Comparison of ENCODE assay signal across 1 fruit fly cellular context in the genomic region with DNA sequence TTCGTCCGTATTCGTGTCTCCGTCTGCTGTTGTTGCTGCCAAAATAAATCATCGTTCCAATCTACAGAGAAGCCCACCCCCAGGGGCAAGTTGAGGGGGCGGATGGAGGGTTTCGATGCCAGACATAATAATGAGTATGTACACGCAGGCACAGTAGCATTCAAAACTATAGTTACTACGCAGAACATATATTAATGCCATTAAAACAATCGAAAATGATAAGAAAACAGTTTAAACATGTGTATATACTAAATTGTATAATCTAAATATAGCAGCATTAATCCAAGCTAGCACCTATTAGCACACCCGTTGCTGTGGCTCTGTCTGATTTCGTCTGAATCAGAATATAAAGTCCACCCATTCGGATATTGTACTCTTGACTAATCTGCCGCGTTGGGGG.
TF ChIP-seq lines count a peak whose summit lies in the region.

No protein-coding gene starts in this region.

TF ChIP-seq in whole organism, embryonic, 481 proteins besides CTCF, POLR2A, EP300 and RAD21 (continued from another document and continues in another):
- TF ChIP-seq CG8290 (GFP tag; optimal IDR thresholded peaks at IDR 0.05; lab: Kevin White, UChicago) = no peak
- TF ChIP-seq CG8290 (tag; optimal IDR thresholded peaks at IDR 0.05; lab: Kevin White, UChicago) = peak in 1 of 2 experiments; percentile 94
- TF ChIP-seq Awh (GFP tag; IDR thresholded peaks at IDR 0.05; lab: Robert Waterston, UW) = peak; percentile 61; the same call in 1 of the 2 replicates
- TF ChIP-seq ssp (GFP tag; IDR thresholded peaks at IDR 0.05; lab: Robert Waterston, UW) = peak; percentile 57
- no peak for TF ChIP-seq bigmax (GFP tag; optimal IDR thresholded peaks at IDR 0.05; lab: Kevin White, UChicago)
- no peak for TF ChIP-seq MESR4 (GFP tag; optimal IDR thresholded peaks at IDR 0.05; lab: Kevin White, UChicago)
- peak; percentile 86 for TF ChIP-seq CG9932 (GFP tag; IDR thresholded peaks at IDR 0.05; lab: Robert Waterston, UW)
- TF ChIP-seq CG12155 (GFP tag; optimal IDR thresholded peaks at IDR 0.05; lab: Kevin White, UChicago) = peak; percentile 68
- TF ChIP-seq nau (GFP tag; optimal IDR thresholded peaks at IDR 0.05; lab: Kevin White, UChicago) = peak; percentile 33
- TF ChIP-seq tgo (GFP tag; IDR thresholded peaks at IDR 0.05; lab: Robert Waterston, UW) = peak; percentile 81
- TF ChIP-seq CG6272 (GFP tag; IDR thresholded peaks at IDR 0.05; lab: Robert Waterston, UW) = peak; percentile 44; the same call in 1 of the 2 replicates
- no peak for TF ChIP-seq cad (GFP tag; optimal IDR thresholded peaks at IDR 0.05; lab: Kevin White, UChicago)
- TF ChIP-seq Neu2 (GFP tag; optimal IDR thresholded peaks at IDR 0.05; lab: Kevin White, UChicago; ENCODE audit: borderline replicate concordance) = no peak
- TF ChIP-seq CG6683 (GFP tag; optimal IDR thresholded peaks at IDR 0.05; lab: Kevin White, UChicago) = peak; percentile 30
- peak; percentile 41 for TF ChIP-seq Dad (GFP tag; optimal IDR thresholded peaks at IDR 0.05; lab: Kevin White, UChicago)
- peak; percentile 57 for TF ChIP-seq onecut (GFP tag; IDR thresholded peaks at IDR 0.05; lab: Robert Waterston, UW)
- peak; percentile 55 for TF ChIP-seq CG6765 (GFP tag; optimal IDR thresholded peaks at IDR 0.05; lab: Kevin White, UChicago)
- TF ChIP-seq twi (tag; optimal IDR thresholded peaks at IDR 0.05; lab: Kevin White, UChicago) = peak; percentile 19
- no peak for TF ChIP-seq zen (tag; optimal IDR thresholded peaks at IDR 0.05; lab: Kevin White, UChicago)
- TF ChIP-seq knrl (GFP tag; IDR thresholded peaks at IDR 0.05; lab: Robert Waterston, UW; ENCODE audit: partially characterized antibody) = no peak
- TF ChIP-seq CG11723 (GFP tag; optimal IDR thresholded peaks at IDR 0.05; lab: Kevin White, UChicago) = peak; percentile 38
- TF ChIP-seq Sry-δ (GFP tag; optimal IDR thresholded peaks at IDR 0.05; lab: Kevin White, UChicago) = no peak
- TF ChIP-seq BEAF-32 (GFP tag; optimal IDR thresholded peaks at IDR 0.05; lab: Kevin White, UChicago) = no peak
- TF ChIP-seq CG4404 (GFP tag; IDR thresholded peaks at IDR 0.05; lab: Robert Waterston, UW) = peak; percentile 47
- TF ChIP-seq NfI (GFP tag; optimal IDR thresholded peaks at IDR 0.05; lab: Kevin White, UChicago) = peak; percentile 70
- no peak for TF ChIP-seq CG10959 (GFP tag; IDR thresholded peaks at IDR 0.05; lab: Robert Waterston, UW)
- no peak for TF ChIP-seq stwl (tag; optimal IDR thresholded peaks at IDR 0.05; lab: Kevin White, UChicago)
- TF ChIP-seq Asciz (GFP tag; optimal IDR thresholded peaks at IDR 0.05; lab: Kevin White, UChicago) = peak; percentile 29
- TF ChIP-seq danr (GFP tag; IDR thresholded peaks at IDR 0.05; lab: Robert Waterston, UW) = peak; percentile 62
- TF ChIP-seq CG43689 (GFP tag; IDR thresholded peaks at IDR 0.05; lab: Robert Waterston, UW) = 0 out of 2 replicates have a peak, but pooled peaks have one; percentile 61
- no peak for TF ChIP-seq CkIIα-i1 (GFP tag; IDR thresholded peaks at IDR 0.05; lab: Robert Waterston, UW)
- TF ChIP-seq CG12744 (GFP tag; optimal IDR thresholded peaks at IDR 0.05; lab: Kevin White, UChicago) = peak; percentile 14
- TF ChIP-seq CG10654 (GFP tag; optimal IDR thresholded peaks at IDR 0.05; lab: Kevin White, UChicago) = peak; percentile 56
- TF ChIP-seq ERR (GFP tag; optimal IDR thresholded peaks at IDR 0.05; lab: Kevin White, UChicago) = peak; percentile 38
- peak; percentile 88 for TF ChIP-seq CG2678 (tag; optimal IDR thresholded peaks at IDR 0.05; lab: Kevin White, UChicago)
- peak; percentile 62 for TF ChIP-seq CG7372 (GFP tag; IDR thresholded peaks at IDR 0.05; lab: Robert Waterston, UW)
- TF ChIP-seq emc (GFP tag; optimal IDR thresholded peaks at IDR 0.05; lab: Kevin White, UChicago) = no peak
- TF ChIP-seq klu (GFP tag; IDR thresholded peaks at IDR 0.05; lab: Robert Waterston, UW) = peak; percentile 65; the same call in 1 of the 2 replicates
- peak; percentile 35 for TF ChIP-seq CG18011 (GFP tag; optimal IDR thresholded peaks at IDR 0.05; lab: Kevin White, UChicago)
- peak; percentile 71 for TF ChIP-seq esg (GFP tag; conservative IDR thresholded peaks at IDR 0.05; lab: Robert Waterston, UW)
- TF ChIP-seq ro (GFP tag; IDR thresholded peaks at IDR 0.05; lab: Robert Waterston, UW) = peak; percentile 12; the same call in 1 of the 2 replicates
- TF ChIP-seq B-H1 (GFP tag; IDR thresholded peaks at IDR 0.05; lab: Robert Waterston, UW) = peak; percentile 49; the same call in 1 of the 3 replicates
- no peak for TF ChIP-seq Sin3A (optimal IDR thresholded peaks at IDR 0.05; lab: Kevin White, UChicago)
- no peak for TF ChIP-seq nerfin-2 (GFP tag; IDR thresholded peaks at IDR 0.05; lab: Robert Waterston, UW; ENCODE audit: partially characterized antibody)
- no peak for TF ChIP-seq Lpt (GFP tag; optimal IDR thresholded peaks at IDR 0.05; lab: Kevin White, UChicago)
- peak; percentile 51 for TF ChIP-seq HHEX (GFP tag; optimal IDR thresholded peaks at IDR 0.05; lab: Kevin White, UChicago)
- TF ChIP-seq Myb (GFP tag; optimal IDR thresholded peaks at IDR 0.05; lab: Kevin White, UChicago) = peak; percentile 24
- peak; percentile 87 for TF ChIP-seq lab (GFP tag; optimal IDR thresholded peaks at IDR 0.05; lab: Kevin White, UChicago)
- no peak for TF ChIP-seq disco-r (GFP tag; optimal IDR thresholded peaks at IDR 0.05; lab: Kevin White, UChicago)
- peak; percentile 89 for TF ChIP-seq Dbx (GFP tag; IDR thresholded peaks at IDR 0.05; lab: Robert Waterston, UW)
- peak; percentile 5 for TF ChIP-seq dmrt11E (tag; optimal IDR thresholded peaks at IDR 0.05; lab: Kevin White, UChicago)
- TF ChIP-seq CG12299 (tag; optimal IDR thresholded peaks at IDR 0.05; lab: Kevin White, UChicago) = peak; percentile 50
- TF ChIP-seq dmrt99B (tag; optimal IDR thresholded peaks at IDR 0.05; lab: Kevin White, UChicago) = peak; percentile 81
- no peak for TF ChIP-seq da (GFP tag; optimal IDR thresholded peaks at IDR 0.05; lab: Kevin White, UChicago)
- TF ChIP-seq Deaf1 (tag; optimal IDR thresholded peaks at IDR 0.05; lab: Kevin White, UChicago) = peak; percentile 57
- no peak for TF ChIP-seq sim (GFP tag; IDR thresholded peaks at IDR 0.05; lab: Robert Waterston, UW)
- TF ChIP-seq Antp (GFP tag; optimal IDR thresholded peaks at IDR 0.05; lab: Kevin White, UChicago) = peak; percentile 43
- peak; percentile 66; the same call in 2 of the 3 replicates for TF ChIP-seq CG3726 (GFP tag; IDR thresholded peaks at IDR 0.05; lab: Robert Waterston, UW)
- peak; percentile 38; the same call in 1 of the 3 replicates for TF ChIP-seq gce (GFP tag; IDR thresholded peaks at IDR 0.05; lab: Robert Waterston, UW)
- peak; percentile 73 for TF ChIP-seq Dek (tag; optimal IDR thresholded peaks at IDR 0.05; lab: Kevin White, UChicago)
- TF ChIP-seq CG6854 (GFP tag; optimal IDR thresholded peaks at IDR 0.05; lab: Kevin White, UChicago) = peak; percentile 77
- TF ChIP-seq CG9437 (GFP tag; optimal IDR thresholded peaks at IDR 0.05; lab: Kevin White, UChicago) = peak; percentile 42
- no peak for TF ChIP-seq CG16813 (GFP tag; IDR thresholded peaks at IDR 0.05; lab: Robert Waterston, UW; ENCODE audit: partially characterized antibody)
- peak; percentile 81 for TF ChIP-seq gem (tag; optimal IDR thresholded peaks at IDR 0.05; lab: Kevin White, UChicago)
- peak; percentile 31 for TF ChIP-seq crc (GFP tag; optimal IDR thresholded peaks at IDR 0.05; lab: Kevin White, UChicago)
- TF ChIP-seq Usf (GFP tag; optimal IDR thresholded peaks at IDR 0.05; lab: Kevin White, UChicago) = peak; percentile 30
- TF ChIP-seq Aef1 (GFP tag; IDR thresholded peaks at IDR 0.05; lab: Robert Waterston, UW) = peak; percentile 80
- peak; percentile 45 for TF ChIP-seq Mad (GFP tag; optimal IDR thresholded peaks at IDR 0.05; lab: Kevin White, UChicago)
- no peak for TF ChIP-seq pum (GFP tag; optimal IDR thresholded peaks at IDR 0.05; lab: Kevin White, UChicago)
- peak; percentile 4 for TF ChIP-seq jumu (GFP tag; optimal IDR thresholded peaks at IDR 0.05; lab: Kevin White, UChicago)
- peak; percentile 40 for TF ChIP-seq pnt (GFP tag; optimal IDR thresholded peaks at IDR 0.05; lab: Kevin White, UChicago)
- peak; percentile 82 for TF ChIP-seq sob (GFP tag; IDR thresholded peaks at IDR 0.05; lab: Robert Waterston, UW)
- no peak for TF ChIP-seq Trl (optimal IDR thresholded peaks at IDR 0.05; lab: Kevin White, UChicago)
- peak; percentile 59 for TF ChIP-seq Trl (GFP tag; optimal IDR thresholded peaks at IDR 0.05; lab: Kevin White, UChicago)
- TF ChIP-seq odd (GFP tag; optimal IDR thresholded peaks at IDR 0.05; lab: Kevin White, UChicago) = peak; percentile 47
- TF ChIP-seq Doc2 (GFP tag; IDR thresholded peaks at IDR 0.05; lab: Robert Waterston, UW) = no peak
- peak; percentile 88 for TF ChIP-seq ci (GFP tag; IDR thresholded peaks at IDR 0.05; lab: Robert Waterston, UW)
- TF ChIP-seq Atf-2 (GFP tag; optimal IDR thresholded peaks at IDR 0.05; lab: Kevin White, UChicago) = peak; percentile 14
- peak; percentile 83 for TF ChIP-seq Taf1 (GFP tag; IDR thresholded peaks at IDR 0.05; lab: Robert Waterston, UW)
- peak; percentile 84 for TF ChIP-seq seq (GFP tag; IDR thresholded peaks at IDR 0.05; lab: Robert Waterston, UW)
- TF ChIP-seq Abd-B (GFP tag; optimal IDR thresholded peaks at IDR 0.05; lab: Kevin White, UChicago) = peak; percentile 59
- peak; percentile 76 for TF ChIP-seq sug (tag; optimal IDR thresholded peaks at IDR 0.05; lab: Kevin White, UChicago)
- TF ChIP-seq CG31224 (GFP tag; IDR thresholded peaks at IDR 0.05; lab: Robert Waterston, UW) = peak; percentile 71
- peak; percentile 79 for TF ChIP-seq Sox102F (GFP tag; optimal IDR thresholded peaks at IDR 0.05; lab: Kevin White, UChicago)
- TF ChIP-seq CG7839 (tag; optimal IDR thresholded peaks at IDR 0.05; lab: Kevin White, UChicago) = peak; percentile 84
- TF ChIP-seq CG8281 (tag; optimal IDR thresholded peaks at IDR 0.05; lab: Kevin White, UChicago) = peak; percentile 46
- TF ChIP-seq HmgZ (tag; optimal IDR thresholded peaks at IDR 0.05; lab: Kevin White, UChicago) = peak; percentile 83
- peak; percentile 77 for TF ChIP-seq lbe (GFP tag; optimal IDR thresholded peaks at IDR 0.05; lab: Kevin White, UChicago)
- peak; percentile 55; the same call in 1 of the 2 replicates for TF ChIP-seq bowl (GFP tag; IDR thresholded peaks at IDR 0.05; lab: Robert Waterston, UW)
- TF ChIP-seq slbo (GFP tag; IDR thresholded peaks at IDR 0.05; lab: Robert Waterston, UW) = peak; percentile 89
- TF ChIP-seq unc-4 (GFP tag; IDR thresholded peaks at IDR 0.05; lab: Robert Waterston, UW; ENCODE audit: partially characterized antibody) = no peak
- TF ChIP-seq Atf6 (GFP tag; IDR thresholded peaks at IDR 0.05; lab: Robert Waterston, UW) = peak; percentile 83
- peak; percentile 81 for TF ChIP-seq CG1603 (tag; optimal IDR thresholded peaks at IDR 0.05; lab: Kevin White, UChicago)
- TF ChIP-seq chif (GFP tag; optimal IDR thresholded peaks at IDR 0.05; lab: Kevin White, UChicago) = peak; percentile 23 to 42
- peak; percentile 76 for TF ChIP-seq CG8924 (tag; optimal IDR thresholded peaks at IDR 0.05; lab: Kevin White, UChicago)
- peak; percentile 70 for TF ChIP-seq Blimp-1 (GFP tag; optimal IDR thresholded peaks at IDR 0.05; lab: Kevin White, UChicago)
- peak; percentile 79 for TF ChIP-seq Fer3 (tag; optimal IDR thresholded peaks at IDR 0.05; lab: Kevin White, UChicago)
- no peak for TF ChIP-seq cato (GFP tag; optimal IDR thresholded peaks at IDR 0.05; lab: Kevin White, UChicago; ENCODE audit: borderline replicate concordance)
- peak; percentile 78 for TF ChIP-seq BtbVII (GFP tag; optimal IDR thresholded peaks at IDR 0.05; lab: Kevin White, UChicago)
- TF ChIP-seq PHDP (tag; optimal IDR thresholded peaks at IDR 0.05; lab: Kevin White, UChicago) = peak; percentile 77
- TF ChIP-seq CG9797 (GFP tag; optimal IDR thresholded peaks at IDR 0.05; lab: Kevin White, UChicago) = no peak
- TF ChIP-seq sisA (GFP tag; IDR thresholded peaks at IDR 0.05; lab: Robert Waterston, UW) = peak; percentile 73
- no peak for TF ChIP-seq CG30431 (GFP tag; optimal IDR thresholded peaks at IDR 0.05; lab: Kevin White, UChicago)
- peak; percentile 52 for TF ChIP-seq CG17829 (tag; optimal IDR thresholded peaks at IDR 0.05; lab: Kevin White, UChicago)
- TF ChIP-seq CG11247 (GFP tag; IDR thresholded peaks at IDR 0.05; lab: Robert Waterston, UW) = peak; percentile 75
- TF ChIP-seq CG10366 (GFP tag; IDR thresholded peaks at IDR 0.05; lab: Robert Waterston, UW) = peak; percentile 82
- TF ChIP-seq wor (GFP tag; IDR thresholded peaks at IDR 0.05; lab: Robert Waterston, UW) = 0 out of 2 replicates have a peak, but pooled peaks have one; percentile 30
- peak; percentile 12 for TF ChIP-seq nerfin-1 (tag; optimal IDR thresholded peaks at IDR 0.05; lab: Kevin White, UChicago)
- TF ChIP-seq Nf-YB (GFP tag; optimal IDR thresholded peaks at IDR 0.05; lab: Kevin White, UChicago) = peak; percentile 43
- peak; percentile 74; the same call in 2 of the 3 replicates for TF ChIP-seq ken (GFP tag; IDR thresholded peaks at IDR 0.05; lab: Robert Waterston, UW)
- TF ChIP-seq Chrac-16 (GFP tag; optimal IDR thresholded peaks at IDR 0.05; lab: Kevin White, UChicago) = peak; percentile 65
- TF ChIP-seq CG11560 (tag; IDR thresholded peaks at IDR 0.05; lab: Robert Waterston, UW) = peak; percentile 55; the same call in 2 of the 3 replicates
- peak; percentile 41; the same call in 1 of the 3 replicates for TF ChIP-seq sr (GFP tag; IDR thresholded peaks at IDR 0.05; lab: Robert Waterston, UW)
- peak; percentile 15 for TF ChIP-seq vfl (GFP tag; optimal IDR thresholded peaks at IDR 0.05; lab: Kevin White, UChicago)
- peak; percentile 40 for TF ChIP-seq CG13775 (GFP tag; optimal IDR thresholded peaks at IDR 0.05; lab: Kevin White, UChicago)
- no peak for TF ChIP-seq hkb (optimal IDR thresholded peaks at IDR 0.05; lab: Kevin White, UChicago)
- TF ChIP-seq hkb (GFP tag; IDR thresholded peaks at IDR 0.05; lab: Robert Waterston, UW) = peak; percentile 85
- peak; percentile 87 for TF ChIP-seq lmd (GFP tag; IDR thresholded peaks at IDR 0.05; lab: Robert Waterston, UW)
- TF ChIP-seq bab2 (GFP tag; optimal IDR thresholded peaks at IDR 0.05; lab: Kevin White, UChicago) = peak; percentile 67
- no peak for TF ChIP-seq Dll (GFP tag; IDR thresholded peaks at IDR 0.05; lab: Robert Waterston, UW; ENCODE audit: partially characterized antibody)
- peak; percentile 94 for TF ChIP-seq Med (GFP tag; lab: Kevin White, UChicago)
- TF ChIP-seq CG12391 (tag; optimal IDR thresholded peaks at IDR 0.05; lab: Kevin White, UChicago) = peak; percentile 70
- TF ChIP-seq CG17328 (GFP tag; IDR thresholded peaks at IDR 0.05; lab: Robert Waterston, UW) = peak; percentile 77
- TF ChIP-seq CG8944 (GFP tag; optimal IDR thresholded peaks at IDR 0.05; lab: Kevin White, UChicago) = peak; percentile 41
- TF ChIP-seq CG34422 (GFP tag; IDR thresholded peaks at IDR 0.05; lab: Robert Waterston, UW) = peak; percentile 78
- TF ChIP-seq gro (GFP tag; optimal IDR thresholded peaks at IDR 0.05; lab: Kevin White, UChicago) = peak; percentile 64
